Worm (Caenorhabditis elegans) whole organism, L4/young adult: ENCODE data around the gene haf-1.

Experiments used
- dao-5 ChIP-seq: sonication (generic microtip); optimal IDR thresholded peaks from 2 replicates; lab custom pipeline; 2016; ENCODE audit warnings: missing genotype, missing genetic modification characterization, moderate library complexity, missing compliant biosample characterization
- him-1 ChIP-seq: sonication (generic microtip); optimal IDR thresholded peaks from 2 replicates; lab custom pipeline; 2016; ENCODE audit warnings: missing genotype, missing genetic modification reagents, missing genetic modification characterization, missing compliant biosample characterization

- TF ChIP-seq him-1 (tag; lab: Kevin White, UChicago) (no peak), dao-5 (tag; lab: Kevin White, UChicago) (no peak)
Measured at ce11 chrIV:17361143-17361542, 15.1 kb upstream of the haf-1 start, which contains the start of gene clec-202.
